Fruit fly (Drosophila melanogaster): ENCODE results near the gene alpha-Est9.

Gene alpha-Est9

dm6 chr3R:7503216-7503615 lies 1.7 kb downstream of the alpha-Est9 start:
- no peak for TF ChIP-seq CG10348 (GFP tag; IDR thresholded peaks at IDR 0.05)

dm6 chr3R:7502276-7502675 lies 2.6 kb downstream of the alpha-Est9 start, which contains the start of gene Mics1:
Gene Mics1 (minus strand): TSS chr3R:7502376.
- TF ChIP-seq D1 (tag; optimal IDR thresholded peaks at IDR 0.05) (no peak), CG32121 (GFP tag; IDR thresholded peaks at IDR 0.05) (no peak), CG13204 (GFP tag; optimal IDR thresholded peaks at IDR 0.05) (no peak), CG14655 (GFP tag; optimal IDR thresholded peaks at IDR 0.05) (no peak), EcR (GFP tag; optimal IDR thresholded peaks at IDR 0.05) (no peak), CG12605 (GFP tag; IDR thresholded peaks at IDR 0.05) (no peak), CG8301 (tag; optimal IDR thresholded peaks at IDR 0.05) (no peak), Ets98B (GFP tag; IDR thresholded peaks at IDR 0.05) (no peak), CG8159 (tag; optimal IDR thresholded peaks at IDR 0.05) (no peak)

- no peak for TF ChIP-seq CG15710 (tag; optimal IDR thresholded peaks at IDR 0.05)
- no peak for TF ChIP-seq CG8159 (tag; optimal IDR thresholded peaks at IDR 0.05)
- TF ChIP-seq CG17806 (tag; optimal IDR thresholded peaks at IDR 0.05) = no peak
- TF ChIP-seq CG34367 (tag; optimal IDR thresholded peaks at IDR 0.05) = no peak
- TF ChIP-seq CG32121 (GFP tag; IDR thresholded peaks at IDR 0.05) = no peak
- no peak for TF ChIP-seq CG9948 (tag; optimal IDR thresholded peaks at IDR 0.05)
- TF ChIP-seq D1 (tag; optimal IDR thresholded peaks at IDR 0.05) = no peak
- no peak for TF ChIP-seq Ets98B (GFP tag; IDR thresholded peaks at IDR 0.05)
- TF ChIP-seq CG12605 (GFP tag; IDR thresholded peaks at IDR 0.05) = no peak
- no peak for TF ChIP-seq fd96Ca (GFP tag; IDR thresholded peaks at IDR 0.05)
- no peak for TF ChIP-seq Pif1A (GFP tag; optimal IDR thresholded peaks at IDR 0.05)
- TF ChIP-seq rn (GFP tag; IDR thresholded peaks at IDR 0.05) = no peak
- TF ChIP-seq CG13204 (GFP tag; optimal IDR thresholded peaks at IDR 0.05) = no peak
These were observed 4.4 kb downstream of the alpha-Est9 start for dm6 chr3R:7500513-7500912.

dm6 chr3R:7499488-7499887 lies 5.4 kb downstream of the alpha-Est9 start:
- TF ChIP-seq CG12605 (GFP tag; IDR thresholded peaks at IDR 0.05) = no peak
- no peak for TF ChIP-seq Pif1B (GFP tag; optimal IDR thresholded peaks at IDR 0.05)
- no peak for TF ChIP-seq CG10348 (GFP tag; IDR thresholded peaks at IDR 0.05)
- no peak for TF ChIP-seq CG9948 (tag; optimal IDR thresholded peaks at IDR 0.05)
- TF ChIP-seq Ets98B (GFP tag; IDR thresholded peaks at IDR 0.05) = no peak
- no peak for TF ChIP-seq CG8301 (tag; optimal IDR thresholded peaks at IDR 0.05)
- TF ChIP-seq CG17806 (tag; optimal IDR thresholded peaks at IDR 0.05) = no peak
- TF ChIP-seq CG32121 (GFP tag; IDR thresholded peaks at IDR 0.05) = no peak
- no peak for TF ChIP-seq gl (tag; optimal IDR thresholded peaks at IDR 0.05)
- no peak for TF ChIP-seq CG13204 (GFP tag; optimal IDR thresholded peaks at IDR 0.05)
- TF ChIP-seq Snoo (tag; optimal IDR thresholded peaks at IDR 0.05) = no peak
- TF ChIP-seq fd96Ca (GFP tag; IDR thresholded peaks at IDR 0.05) = no peak
- TF ChIP-seq EcR (GFP tag; optimal IDR thresholded peaks at IDR 0.05) = no peak
- TF ChIP-seq Pif1A (GFP tag; optimal IDR thresholded peaks at IDR 0.05) = no peak

- TF ChIP-seq Pif1B (GFP tag; optimal IDR thresholded peaks at IDR 0.05) = no peak
- no peak for TF ChIP-seq CG8159 (tag; optimal IDR thresholded peaks at IDR 0.05)
These were observed 7.4 kb downstream of the alpha-Est9 start for dm6 chr3R:7497488-7497887.

- TF ChIP-seq CG34367 (tag; optimal IDR thresholded peaks at IDR 0.05) = no peak
- TF ChIP-seq CG32121 (GFP tag; IDR thresholded peaks at IDR 0.05) = no peak
- no peak for TF ChIP-seq rn (GFP tag; IDR thresholded peaks at IDR 0.05)
- no peak for TF ChIP-seq Snoo (tag; optimal IDR thresholded peaks at IDR 0.05)
- no peak for TF ChIP-seq Pif1A (GFP tag; optimal IDR thresholded peaks at IDR 0.05)
- TF ChIP-seq CG14655 (GFP tag; optimal IDR thresholded peaks at IDR 0.05) = no peak
- TF ChIP-seq CG13204 (GFP tag; optimal IDR thresholded peaks at IDR 0.05) = no peak
- TF ChIP-seq EcR (GFP tag; optimal IDR thresholded peaks at IDR 0.05) = no peak
- TF ChIP-seq CG12605 (GFP tag; IDR thresholded peaks at IDR 0.05) = no peak
- no peak for TF ChIP-seq Ets98B (GFP tag; IDR thresholded peaks at IDR 0.05)
- TF ChIP-seq CG8301 (tag; optimal IDR thresholded peaks at IDR 0.05) = no peak
- no peak for TF ChIP-seq CG15710 (tag; optimal IDR thresholded peaks at IDR 0.05)
- no peak for TF ChIP-seq CG8159 (tag; optimal IDR thresholded peaks at IDR 0.05)
- TF ChIP-seq CG9948 (tag; optimal IDR thresholded peaks at IDR 0.05) = no peak
- no peak for TF ChIP-seq CG4496 (GFP tag; IDR thresholded peaks at IDR 0.05)
- no peak for TF ChIP-seq CG17806 (tag; optimal IDR thresholded peaks at IDR 0.05)
- TF ChIP-seq D1 (tag; optimal IDR thresholded peaks at IDR 0.05) = no peak
- no peak for TF ChIP-seq fd96Ca (GFP tag; IDR thresholded peaks at IDR 0.05)
- no peak for TF ChIP-seq CG10348 (GFP tag; IDR thresholded peaks at IDR 0.05)
These were observed 11.2 kb downstream of the alpha-Est9 start, which contains the start of gene alpha-Est10 for dm6 chr3R:7493745-7494144. Gene alpha-Est10 (minus strand): TSS chr3R:7493845.

dm6 chr3R:7493171-7493570 lies 11.7 kb downstream of the alpha-Est9 start, which contains the start of gene CG42656:
Gene CG42656 (minus strand): TSS chr3R:7493271.
- TF ChIP-seq gl (tag; optimal IDR thresholded peaks at IDR 0.05) = no peak
- no peak for TF ChIP-seq Snoo (tag; optimal IDR thresholded peaks at IDR 0.05)
- no peak for TF ChIP-seq CG4496 (GFP tag; IDR thresholded peaks at IDR 0.05)
- TF ChIP-seq CG8301 (tag; optimal IDR thresholded peaks at IDR 0.05) = no peak
- no peak for TF ChIP-seq D1 (tag; optimal IDR thresholded peaks at IDR 0.05)
- TF ChIP-seq Ets98B (GFP tag; IDR thresholded peaks at IDR 0.05) = no peak
- no peak for TF ChIP-seq CG15710 (tag; optimal IDR thresholded peaks at IDR 0.05)
- no peak for TF ChIP-seq CG32121 (GFP tag; IDR thresholded peaks at IDR 0.05)
- TF ChIP-seq CG34367 (tag; optimal IDR thresholded peaks at IDR 0.05) = no peak
- TF ChIP-seq CG9948 (tag; optimal IDR thresholded peaks at IDR 0.05) = no peak
- no peak for TF ChIP-seq Pif1A (GFP tag; optimal IDR thresholded peaks at IDR 0.05)
- TF ChIP-seq Pif1B (GFP tag; optimal IDR thresholded peaks at IDR 0.05) = no peak
- no peak for TF ChIP-seq CG8159 (tag; optimal IDR thresholded peaks at IDR 0.05)
- no peak for TF ChIP-seq CG17806 (tag; optimal IDR thresholded peaks at IDR 0.05)
- TF ChIP-seq EcR (GFP tag; optimal IDR thresholded peaks at IDR 0.05) = no peak
- no peak for TF ChIP-seq rn (GFP tag; IDR thresholded peaks at IDR 0.05)
- no peak for TF ChIP-seq fd96Ca (GFP tag; IDR thresholded peaks at IDR 0.05)
